In the genomic region with DNA sequence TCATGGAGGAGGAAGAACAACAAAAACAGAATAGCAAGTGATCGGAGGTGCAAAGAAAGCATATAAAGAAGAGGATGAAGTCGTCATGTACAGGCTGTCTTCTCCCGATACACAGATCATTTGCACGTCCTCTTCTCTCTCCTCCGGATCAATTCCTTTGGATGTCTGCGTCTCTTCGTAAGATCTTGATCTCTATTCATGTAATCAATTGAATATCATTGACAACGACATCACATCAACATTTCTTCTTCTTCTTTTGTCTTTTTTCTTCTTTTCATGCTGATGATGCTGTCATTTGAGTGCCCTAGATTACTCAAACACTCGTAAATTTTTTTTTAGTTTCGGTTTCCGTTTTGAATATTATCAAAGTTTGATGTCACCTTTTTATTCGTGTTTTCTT, we compare ENCODE assay signal across 4 worm cellular contexts.
A peak's percentile ranks its signal among the peaks of the same experiment; 100 is the strongest.
TF ChIP-seq lines count a peak whose summit lies in the region.

A gene (minus strand): TSS at position 120 of the 400 bp plus-strand sequence.

TF ChIP-seq in whole organism, L1 larva, 84 proteins besides CTCF, POLR2A, EP300 and RAD21:
- no peak for TF ChIP-seq unc-86 (tag; optimal IDR thresholded peaks at IDR 0.05; lab: Kevin White, UChicago)
- peak; percentile 16 for TF ChIP-seq nhr-20 (tag; optimal IDR thresholded peaks at IDR 0.05; lab: Kevin White, UChicago)
- no peak for TF ChIP-seq tbx-2 (tag; optimal IDR thresholded peaks at IDR 0.05; lab: Kevin White, UChicago)
- no peak for TF ChIP-seq tlp-1 (tag; optimal IDR thresholded peaks at IDR 0.05; lab: Kevin White, UChicago)
- no peak for TF ChIP-seq mef-2 (tag; optimal IDR thresholded peaks at IDR 0.05; lab: Kevin White, UChicago)
- peak; percentile 44 for TF ChIP-seq snu-23 (GFP tag; optimal IDR thresholded peaks at IDR 0.05; lab: Kevin White, UChicago)
- TF ChIP-seq nhr-71 (tag; optimal IDR thresholded peaks at IDR 0.05; lab: Kevin White, UChicago) = peak; percentile 18
- TF ChIP-seq unc-98 (GFP tag; IDR thresholded peaks at IDR 0.05; lab: Robert Waterston, UW) = no peak
- no peak for TF ChIP-seq elt-2 (tag; optimal IDR thresholded peaks at IDR 0.05; lab: Kevin White, UChicago)
- TF ChIP-seq lin-35 (GFP tag; optimal IDR thresholded peaks at IDR 0.05; lab: Kevin White, UChicago) = peak in 1 of 2 experiments; percentile 23
- TF ChIP-seq efl-1 (optimal IDR thresholded peaks at IDR 0.05; lab: Kevin White, UChicago) = no peak
- peak in 1 of 2 experiments; percentile 80 for TF ChIP-seq efl-1 (GFP tag; optimal IDR thresholded peaks at IDR 0.05 in 1 of 2; lab: Kevin White, UChicago)
- no peak for TF ChIP-seq sptf-1 (tag; optimal IDR thresholded peaks at IDR 0.05; lab: Kevin White, UChicago)
- TF ChIP-seq fkh-8 (tag; optimal IDR thresholded peaks at IDR 0.05; lab: Kevin White, UChicago) = no peak
- no peak for TF ChIP-seq aha-1 (tag; optimal IDR thresholded peaks at IDR 0.05; lab: Kevin White, UChicago)
- TF ChIP-seq blmp-1 (tag; optimal IDR thresholded peaks at IDR 0.05; lab: Kevin White, UChicago) = peak; percentile 42
- TF ChIP-seq lin-13 (GFP tag; optimal IDR thresholded peaks at IDR 0.05; lab: Kevin White, UChicago) = no peak
- TF ChIP-seq ama-1 (optimal IDR thresholded peaks at IDR 0.05; lab: Kevin White, UChicago) = no peak
- peak; percentile 63 for TF ChIP-seq nhr-85 (tag; lab: Kevin White, UChicago)
- TF ChIP-seq mep-1 (tag; optimal IDR thresholded peaks at IDR 0.05; lab: Kevin White, UChicago) = peak; percentile 9
- peak in 4 of 6 experiments; percentile 15 to 63 (median 26) for TF ChIP-seq elt-3 (tag; optimal IDR thresholded peaks at IDR 0.05; lab: Kevin White, UChicago)

TF ChIP-seq in whole organism, L2 larva, 48 proteins besides CTCF, POLR2A, EP300 and RAD21:
- peak; percentile 26 for TF ChIP-seq fos-1 (tag; optimal IDR thresholded peaks at IDR 0.05; lab: Kevin White, UChicago)
- TF ChIP-seq sma-3 (GFP tag; optimal IDR thresholded peaks at IDR 0.05; lab: Kevin White, UChicago) = peak; percentile 3
- no peak for TF ChIP-seq ztf-11 (tag; optimal IDR thresholded peaks at IDR 0.05; lab: Kevin White, UChicago)
- TF ChIP-seq skn-1 (tag; optimal IDR thresholded peaks at IDR 0.05; lab: Kevin White, UChicago) = no peak
- TF ChIP-seq lsy-2 (tag; optimal IDR thresholded peaks at IDR 0.05; lab: Kevin White, UChicago) = peak in 1 of 2 experiments; percentile 44
- peak; percentile 60 for TF ChIP-seq nhr-21 (tag; optimal IDR thresholded peaks at IDR 0.05; lab: Kevin White, UChicago)
- TF ChIP-seq blmp-1 (tag; optimal IDR thresholded peaks at IDR 0.05; lab: Kevin White, UChicago; ENCODE audit: insufficient read depth) = no peak

TF ChIP-seq in whole organism, L3 larva, 47 proteins besides CTCF, POLR2A, EP300 and RAD21:
- TF ChIP-seq snpc-4 (tag; optimal IDR thresholded peaks at IDR 0.05; lab: Kevin White, UChicago) = no peak
- TF ChIP-seq nhr-23 (tag; optimal IDR thresholded peaks at IDR 0.05; lab: Kevin White, UChicago) = peak; percentile 62
- TF ChIP-seq nhr-67 (tag; optimal IDR thresholded peaks at IDR 0.05; lab: Kevin White, UChicago) = no peak
- TF ChIP-seq ceh-28 (tag; optimal IDR thresholded peaks at IDR 0.05; lab: Kevin White, UChicago) = peak; percentile 73

TF ChIP-seq in whole organism, L4 larva, 104 proteins besides CTCF, POLR2A, EP300 and RAD21:
- TF ChIP-seq ceh-62 (tag; optimal IDR thresholded peaks at IDR 0.05; lab: Kevin White, UChicago) (no peak), ZK546.5 (tag; optimal IDR thresholded peaks at IDR 0.05; lab: Kevin White, UChicago) (no peak), hlh-11 (tag; optimal IDR thresholded peaks at IDR 0.05; lab: Kevin White, UChicago) (peak; percentile 42), nhr-28 (tag; optimal IDR thresholded peaks at IDR 0.05; lab: Kevin White, UChicago) (peak; percentile 54)
